Worm (Caenorhabditis elegans) whole organism, L4/young adult: Measurements from ENCODE around the gene crm-1.
"Not testable (repeated sequence)": the region's sequence is repeated elsewhere in the genome, so short reads cannot be mapped to it uniquely, and the experiment has no call there.

ENCODE experiments used
- W03F9.2 ChIP-seq: fragments of 150-350 bp; optimal IDR thresholded peaks from 2 replicates; lab custom pipeline; 2014; ENCODE audit warnings: missing biosample characterization, missing genetic modification characterization
- dao-5 ChIP-seq: sonication (generic microtip); optimal IDR thresholded peaks from 2 replicates; lab custom pipeline; 2016; ENCODE audit warnings: missing genotype, missing genetic modification characterization, moderate library complexity, missing compliant biosample characterization

DNA sequence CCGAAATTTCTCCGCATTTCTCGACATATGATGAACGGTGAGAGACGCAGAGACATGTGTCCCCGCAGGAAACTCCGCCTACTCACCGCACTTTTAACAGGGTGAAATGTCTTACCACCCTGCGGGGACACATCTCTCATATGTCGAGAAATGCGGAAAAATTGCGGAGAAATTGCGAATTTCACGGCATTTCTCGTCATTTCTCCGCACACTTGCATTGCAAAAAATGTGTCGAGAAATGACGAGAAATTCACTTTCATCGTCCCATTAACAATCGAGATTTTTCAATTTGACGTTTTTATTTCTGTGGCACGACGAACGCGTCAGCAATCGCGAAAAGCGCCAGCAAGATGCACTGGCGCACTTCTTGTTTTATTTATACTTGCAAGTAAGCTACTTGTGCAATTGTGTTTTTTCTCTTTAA is 10.0 kb upstream of the crm-1 start, which contains the start of gene K07C5.13:
- not testable (repeated sequence) for TF ChIP-seq dao-5, W03F9.2 (tag; lab: Kevin White, UChicago)
